Worm (Caenorhabditis elegans) whole organism, young adult: ENCODE results near the gene clp-7.

Experiments used
- B0019.2 ChIP-seq: fragments of 200-800 bp; sonication (Bioruptor generic); conservative IDR thresholded peaks from 2 replicates; pipeline ENCODE4 v1.3.6; 2022; ENCODE audit warnings: missing genetic modification reagents, missing genetic modification characterization, missing compliant biosample characterization
- C06A6.2 ChIP-seq: fragments of 200-800 bp; sonication (Bioruptor generic); conservative IDR thresholded peaks from 2 replicates; pipeline ENCODE4 v1.3.6; 2022; ENCODE audit warnings: missing genetic modification characterization, missing compliant biosample characterization
- F23B12.7 ChIP-seq: sonication (generic microtip); optimal IDR thresholded peaks from 2 replicates; lab custom pipeline; 2017; ENCODE audit warnings: missing genetic modification characterization, mild to moderate bottlenecking, missing compliant biosample characterization, antibody characterized with exemption, moderate library complexity; ENCODE audit not compliant: insufficient read depth
- F49E8.2 ChIP-seq: sonication (generic microtip); optimal IDR thresholded peaks from 3 replicates; lab custom pipeline; 2017; ENCODE audit warnings: missing genetic modification characterization, mild to moderate bottlenecking, missing compliant biosample characterization, antibody characterized with exemption, moderate library complexity; ENCODE audit not compliant: insufficient read depth
- K12H6.12 ChIP-seq: fragments of 200-800 bp; sonication (Bioruptor generic); optimal IDR thresholded peaks from 2 replicates; lab custom pipeline; 2018; ENCODE audit warnings: mild to moderate bottlenecking, missing genetic modification characterization, missing compliant biosample characterization
- Y56A3A.18 ChIP-seq: fragments of 200-800 bp; sonication (Bioruptor generic); IDR thresholded peaks from 2 replicates; pipeline ENCODE4 v1.3.6; 2022; ENCODE audit warnings: missing genetic modification reagents, missing genetic modification characterization, missing compliant biosample characterization
- akir-1 ChIP-seq: fragments of 200-800 bp; sonication (Bioruptor generic); optimal IDR thresholded peaks from 2 replicates; lab custom pipeline; 2018; ENCODE audit warnings: mild to moderate bottlenecking, missing genetic modification characterization, moderate library complexity, missing compliant biosample characterization
- ama-1 ChIP-seq, 3 experiments: fragments of 150-350 bp in 1 of 3; sonication (generic microtip) in 2 of 3; optimal IDR thresholded peaks; 2 replicates each; lab custom pipeline; 2014 to 2018; ENCODE audit warnings: missing biosample characterization in 2 of 3, missing genetic modification characterization in 2 of 3, missing genetic modification reagents in 2 of 3
- aptf-3 ChIP-seq: fragments of 200-800 bp; sonication (Bioruptor generic); IDR thresholded peaks from 2 replicates; pipeline ENCODE4 v1.3.6; 2022; ENCODE audit warnings: missing genetic modification characterization, missing compliant biosample characterization
- atf-7 ChIP-seq: sonication (generic microtip); optimal IDR thresholded peaks from 2 replicates; lab custom pipeline; 2017; ENCODE audit warnings: mild to moderate bottlenecking, missing genetic modification characterization, missing compliant biosample characterization
- cebp-2 ChIP-seq: fragments of 200-800 bp; sonication (Bioruptor generic); IDR thresholded peaks from 2 replicates; pipeline ENCODE4 v1.3.6; 2022; ENCODE audit warnings: missing genetic modification characterization, missing compliant biosample characterization
- ceh-40 ChIP-seq: fragments of 200-800 bp; sonication (Bioruptor generic); IDR thresholded peaks from 2 replicates; pipeline ENCODE4 v1.3.6; 2022; ENCODE audit warnings: missing genetic modification characterization, missing compliant biosample characterization
- ceh-91 ChIP-seq: fragments of 200-800 bp; sonication (Bioruptor generic); IDR thresholded peaks from 2 replicates; pipeline ENCODE4 v1.3.6; 2022; ENCODE audit warnings: missing genetic modification reagents, missing genetic modification characterization, missing compliant biosample characterization
- chd-7 ChIP-seq: sonication (generic microtip); optimal IDR thresholded peaks from 2 replicates; lab custom pipeline; 2016; ENCODE audit warnings: mild to moderate bottlenecking, missing genetic modification characterization, moderate library complexity, missing compliant biosample characterization
- dpff-1 ChIP-seq: sonication (generic microtip); optimal IDR thresholded peaks from 2 replicates; lab custom pipeline; 2017; ENCODE audit warnings: mild to moderate bottlenecking, missing genetic modification characterization, missing compliant biosample characterization
- efl-1 ChIP-seq: fragments of 150-350 bp; optimal IDR thresholded peaks from 2 replicates; lab custom pipeline; 2014; ENCODE audit warnings: missing biosample characterization, missing genetic modification reagents, missing genetic modification characterization
- egl-18 ChIP-seq: fragments of 200-800 bp; sonication (Bioruptor generic); IDR thresholded peaks from 2 replicates; pipeline ENCODE4 v1.3.6; 2022; ENCODE audit warnings: missing genetic modification reagents, missing genetic modification characterization, missing compliant biosample characterization
- egrh-3 ChIP-seq: fragments of 200-800 bp; sonication (Bioruptor generic); IDR thresholded peaks from 2 replicates; pipeline ENCODE4 v1.3.6; 2022; ENCODE audit warnings: missing genetic modification reagents, missing genetic modification characterization, missing compliant biosample characterization
- ekl-4 ChIP-seq: fragments of 200-800 bp; sonication (Bioruptor generic); IDR thresholded peaks from 2 replicates; pipeline ENCODE4 v1.3.6; 2022; ENCODE audit warnings: missing genetic modification reagents, missing genetic modification characterization, missing compliant biosample characterization
- hmg-1.2 ChIP-seq: fragments of 200-800 bp; sonication (Bioruptor generic); IDR thresholded peaks from 2 replicates; pipeline ENCODE4 v1.3.6; 2022; ENCODE audit warnings: missing genetic modification reagents, missing genetic modification characterization, missing compliant biosample characterization
- lin-35 ChIP-seq, 3 experiments: fragments of 150-350 bp in 2 of 3; sonication (generic microtip) in 1 of 3; optimal IDR thresholded peaks; 2 replicates each; lab custom pipeline; 2014 to 2018; ENCODE audit warnings: missing biosample characterization in 3 of 3, missing genetic modification characterization in 3 of 3, missing genetic modification reagents in 3 of 3
- lin-54 ChIP-seq: fragments of 200-800 bp; sonication (Bioruptor generic); optimal IDR thresholded peaks from 2 replicates; lab custom pipeline; 2018; ENCODE audit warnings: mild to moderate bottlenecking, missing genetic modification characterization, missing compliant biosample characterization
- lir-1 ChIP-seq: fragments of 200-800 bp; sonication (Bioruptor generic); conservative IDR thresholded peaks from 2 replicates; pipeline ENCODE4 v1.3.6; 2022; ENCODE audit warnings: missing genetic modification reagents, missing genetic modification characterization, missing compliant biosample characterization
- madf-3 ChIP-seq: fragments of 200-800 bp; sonication (Bioruptor generic); IDR thresholded peaks from 2 replicates; pipeline ENCODE4 v1.3.6; 2022; ENCODE audit warnings: missing genetic modification reagents, missing genetic modification characterization, missing compliant biosample characterization
- madf-6 ChIP-seq: fragments of 200-800 bp; sonication (Bioruptor generic); IDR thresholded peaks from 2 replicates; pipeline ENCODE4 v1.3.6; 2022; ENCODE audit warnings: missing genetic modification reagents, missing genetic modification characterization, missing compliant biosample characterization
- nfyb-1 ChIP-seq: fragments of 200-800 bp; sonication (Bioruptor generic); IDR thresholded peaks from 2 replicates; pipeline ENCODE4 v1.3.6; 2022; ENCODE audit warnings: missing genetic modification reagents, missing genetic modification characterization, missing compliant biosample characterization
- pbrm-1 ChIP-seq: fragments of 200-800 bp; sonication (Bioruptor generic); IDR thresholded peaks from 2 replicates; pipeline ENCODE4 v1.3.6; 2022; ENCODE audit warnings: missing genetic modification reagents, missing genetic modification characterization, missing compliant biosample characterization
- rcor-1 ChIP-seq: fragments of 200-800 bp; sonication (Bioruptor generic); IDR thresholded peaks from 2 replicates; pipeline ENCODE4 v1.3.6; 2022; ENCODE audit warnings: missing genetic modification reagents, missing genetic modification characterization, missing compliant biosample characterization
- snpc-3.4 ChIP-seq: sonication (generic microtip); optimal IDR thresholded peaks from 2 replicates; lab custom pipeline; 2017; ENCODE audit warnings: missing genetic modification characterization, mild to moderate bottlenecking, missing compliant biosample characterization, antibody characterized with exemption, moderate library complexity, missing genotype, missing genetic modification reagents
- snpc-4 ChIP-seq, 5 experiments: fragments of 150-350 bp in 1 of 5; sonication (generic microtip) in 4 of 5; optimal IDR thresholded peaks; 2 replicates each; lab custom pipeline; 2014 to 2018; ENCODE audit warnings: missing genetic modification characterization in 5 of 5, missing biosample characterization in 3 of 5, antibody characterized with exemption in 2 of 5, mild to moderate bottlenecking in 2 of 5, missing compliant biosample characterization in 2 of 5, missing genotype in 2 of 5, moderate library complexity in 2 of 5, missing genetic modification reagents in 1 of 5
- somi-1 ChIP-seq: fragments of 200-800 bp; sonication (Bioruptor generic); optimal IDR thresholded peaks from 2 replicates; lab custom pipeline; 2018; ENCODE audit warnings: mild to moderate bottlenecking, missing genetic modification characterization, missing compliant biosample characterization
- sptf-2 ChIP-seq: fragments of 200-800 bp; sonication (Bioruptor generic); optimal IDR thresholded peaks from 2 replicates; lab custom pipeline; 2018; ENCODE audit warnings: mild to moderate bottlenecking, missing genetic modification characterization, missing compliant biosample characterization
- tbp1 ChIP-seq: fragments of 200-800 bp; sonication (Bioruptor generic); optimal IDR thresholded peaks from 2 replicates; lab custom pipeline; 2018; ENCODE audit warnings: mild to moderate bottlenecking, missing genetic modification characterization, missing compliant biosample characterization
- tbx-9 ChIP-seq: sonication (generic microtip); optimal IDR thresholded peaks from 2 replicates; lab custom pipeline; 2016; ENCODE audit warnings: borderline replicate concordance, missing genetic modification characterization, inconsistent platforms, missing compliant biosample characterization
- tlf-1 ChIP-seq: fragments of 200-800 bp; sonication (Bioruptor generic); optimal IDR thresholded peaks from 2 replicates; lab custom pipeline; 2018; ENCODE audit warnings: mild to moderate bottlenecking, missing genetic modification characterization, missing compliant biosample characterization
- unc-130 ChIP-seq: sonication (generic microtip); optimal IDR thresholded peaks from 2 replicates; lab custom pipeline; 2016; ENCODE audit warnings: missing genetic modification reagents, missing genetic modification characterization, missing compliant biosample characterization
- xnd-1 ChIP-seq: sonication (generic microtip); optimal IDR thresholded peaks from 2 replicates; lab custom pipeline; 2016; ENCODE audit warnings: missing genotype, missing genetic modification reagents, missing genetic modification characterization, missing compliant biosample characterization
- zfh-2 ChIP-seq: fragments of 200-800 bp; sonication (Bioruptor generic); conservative IDR thresholded peaks from 2 replicates; pipeline ENCODE4 v1.3.6; 2022; ENCODE audit warnings: missing genetic modification reagents, missing genetic modification characterization, missing compliant biosample characterization
- ztf-18 ChIP-seq: sonication (generic microtip); optimal IDR thresholded peaks from 2 replicates; lab custom pipeline; 2016; ENCODE audit warnings: missing genotype, mild to moderate bottlenecking, missing genetic modification characterization, missing compliant biosample characterization
- ztf-25 ChIP-seq: fragments of 200-800 bp; sonication (Bioruptor generic); IDR thresholded peaks from 2 replicates; pipeline ENCODE4 v1.3.6; 2022; ENCODE audit warnings: missing genetic modification reagents, missing genetic modification characterization, missing compliant biosample characterization

The clp-7 gene

ce11 chrIV:1461463-1461862, 15.7 kb upstream of the clp-7 start:
- TF ChIP-seq ztf-18 (tag; lab: Kevin White, UChicago) (no peak), tbp1 (GFP tag; lab: Kevin White, UChicago) (no peak), ama-1 (optimal IDR thresholded peaks at IDR 0.05; lab: Kevin White, UChicago) (no peak), ama-1 (GFP tag; optimal IDR thresholded peaks at IDR 0.05; lab: Kevin White, UChicago) (no peak), B0019.2 (no peak), hmg-1.2 (GFP tag; lab: Robert Waterston, UW) (no peak), snpc-4 (GFP tag; optimal IDR thresholded peaks at IDR 0.05; lab: Kevin White, UChicago) (no peak), snpc-4 (tag; optimal IDR thresholded peaks at IDR 0.05; lab: Kevin White, UChicago) (peak in 1 of 4 experiments; percentile 24)

DNA sequence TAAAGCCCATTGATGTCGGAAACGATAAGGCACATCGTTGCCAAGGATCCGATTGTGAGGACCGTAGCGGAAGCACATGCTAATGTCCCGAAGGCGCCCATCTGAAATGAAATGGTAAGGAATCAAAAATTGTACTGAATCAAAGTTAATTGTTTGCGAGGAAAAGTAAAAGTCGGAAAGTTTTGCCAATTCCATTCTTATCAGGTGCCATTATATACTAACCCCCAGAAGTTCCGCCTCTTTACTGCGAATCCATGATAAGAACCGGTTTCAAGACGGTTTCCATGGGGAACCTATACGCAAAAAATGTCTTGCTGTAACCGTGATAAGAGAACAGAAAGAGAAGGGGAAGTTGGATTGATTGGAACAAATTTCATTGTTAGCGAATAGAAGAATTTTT, 14.9 kb upstream of the clp-7 start, which contains the start of gene col-106:
TSS of gene col-106 (minus strand) at position 101 of the 400 bp plus-strand sequence.
- no peak for TF ChIP-seq somi-1 (GFP tag; lab: Kevin White, UChicago)
- TF ChIP-seq tlf-1 (GFP tag; lab: Kevin White, UChicago), result no peak

- TF ChIP-seq sptf-2 (GFP tag; lab: Kevin White, UChicago), result peak; percentile 11
- peak; percentile 85 for TF ChIP-seq zfh-2 (GFP tag; lab: Robert Waterston, UW)
- TF ChIP-seq Y56A3A.18 (GFP tag; lab: Robert Waterston, UW), result 0 out of 2 replicates have a peak, but pooled peaks have one; percentile 35
- TF ChIP-seq unc-130 (GFP tag; lab: Kevin White, UChicago), result no peak
- peak; percentile 67; the same call in 1 of the 2 replicates for TF ChIP-seq egrh-3 (GFP tag; lab: Robert Waterston, UW)
- no peak for TF ChIP-seq lin-35 (GFP tag; optimal IDR thresholded peaks at IDR 0.05; lab: Kevin White, UChicago)
Observed at ce11 chrIV:1459826-1460489, 14.2 kb upstream of the clp-7 start.

DNA sequence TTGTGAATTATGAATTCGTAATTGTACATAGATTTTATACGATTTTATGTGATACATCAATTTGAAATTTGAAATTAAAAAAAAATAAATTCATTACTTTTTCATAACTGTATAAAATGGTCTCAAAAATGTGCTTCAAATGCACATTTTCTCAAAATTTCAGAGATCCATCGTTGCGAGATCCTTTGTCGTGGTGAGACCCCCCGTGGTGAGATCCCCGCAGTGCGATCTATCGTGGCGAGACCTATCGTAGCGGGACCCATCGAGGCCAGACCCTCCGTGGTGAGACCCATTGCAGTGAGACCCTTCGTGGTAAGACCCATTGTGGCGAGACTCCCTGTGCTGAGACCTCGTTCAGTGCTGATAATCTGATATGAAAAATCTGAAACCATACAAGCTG, 13.7 kb upstream of the clp-7 start:
- TF ChIP-seq C06A6.2 (no peak), cebp-2 (0 out of 2 replicates have a peak, but pooled peaks have one; percentile 29), chd-7 (tag; lab: Kevin White, UChicago) (peak; percentile 38), aptf-3 (no peak), somi-1 (GFP tag; lab: Kevin White, UChicago) (no peak), ceh-40 (GFP tag; lab: Robert Waterston, UW) (no peak), efl-1 (GFP tag; lab: Kevin White, UChicago) (no peak), dpff-1 (tag; lab: Kevin White, UChicago) (no peak), F49E8.2 (tag; lab: Kevin White, UChicago) (no peak), madf-6 (no peak), ztf-18 (tag; lab: Kevin White, UChicago) (no peak), tbx-9 (tag; lab: Kevin White, UChicago) (no peak), nfyb-1 (no peak), sptf-2 (GFP tag; lab: Kevin White, UChicago) (no peak), ekl-4 (no peak), pbrm-1 (GFP tag; lab: Robert Waterston, UW) (no peak), akir-1 (GFP tag; lab: Kevin White, UChicago) (no peak), lin-35 (GFP tag; optimal IDR thresholded peaks at IDR 0.05; lab: Kevin White, UChicago) (peak in 1 of 3 experiments; percentile 55), snpc-3.4 (tag; lab: Kevin White, UChicago) (no peak), xnd-1 (tag; lab: Kevin White, UChicago) (no peak), atf-7 (tag; lab: Kevin White, UChicago) (no peak), lir-1 (GFP tag; lab: Robert Waterston, UW) (no peak; the same call in 1 of the 2 replicates), madf-3 (no peak), ztf-25 (GFP tag; lab: Robert Waterston, UW) (no peak), snpc-4 (GFP tag; optimal IDR thresholded peaks at IDR 0.05; lab: Kevin White, UChicago) (no peak), snpc-4 (tag; optimal IDR thresholded peaks at IDR 0.05; lab: Kevin White, UChicago) (peak in 1 of 4 experiments; percentile 13), ceh-91 (GFP tag; lab: Robert Waterston, UW) (no peak), F23B12.7 (tag; lab: Kevin White, UChicago) (no peak), egl-18 (GFP tag; lab: Robert Waterston, UW) (no peak), lin-54 (no peak), K12H6.12 (no peak), rcor-1 (GFP tag; lab: Robert Waterston, UW) (no peak)
